Worm (Caenorhabditis elegans) whole organism, midembryonic: ENCODE results near the gene K07D4.9.

Experiments used
- T22C8.4 ChIP-seq: fragments of 200-800 bp; sonication (Bioruptor generic); IDR thresholded peaks from 2 replicates; pipeline ENCODE4 v1.3.6; 2022; ENCODE audit warnings: missing genetic modification characterization, missing compliant biosample characterization
- cog-1 ChIP-seq: sonication (generic microtip); optimal IDR thresholded peaks from 2 replicates; lab custom pipeline; 2016; ENCODE audit warnings: missing genetic modification characterization, missing compliant biosample characterization
- flt-1 ChIP-seq: fragments of 200-800 bp; sonication (Bioruptor generic); IDR thresholded peaks from 2 replicates; pipeline ENCODE4 v1.3.6; 2022; ENCODE audit warnings: missing genetic modification characterization, missing compliant biosample characterization
- klf-2 ChIP-seq: fragments of 200-800 bp; sonication (Bioruptor generic); conservative IDR thresholded peaks from 2 replicates; pipeline ENCODE4 v1.3.6; 2022; ENCODE audit warnings: missing genetic modification reagents, missing genetic modification characterization, missing compliant biosample characterization
- med-1 ChIP-seq: sonication (generic microtip); optimal IDR thresholded peaks from 2 replicates; lab custom pipeline; 2017; ENCODE audit warnings: missing genetic modification characterization, mild to moderate bottlenecking, missing compliant biosample characterization, antibody characterized with exemption, missing genetic modification reagents; ENCODE audit not compliant: insufficient read depth
- ref-1 ChIP-seq: fragments of 200-800 bp; sonication (Bioruptor generic); conservative IDR thresholded peaks from 2 replicates; pipeline ENCODE4 v1.3.6; 2022; ENCODE audit warnings: missing genetic modification reagents, missing genetic modification characterization, missing compliant biosample characterization
- tab-1 ChIP-seq: fragments of 200-800 bp; sonication (Bioruptor generic); IDR thresholded peaks from 2 replicates; pipeline ENCODE4 v1.3.6; 2022; ENCODE audit warnings: missing genetic modification characterization, missing compliant biosample characterization
- ztf-23 ChIP-seq: fragments of 200-800 bp; sonication (Bioruptor generic); IDR thresholded peaks from 2 replicates; pipeline ENCODE4 v1.3.6; 2022; ENCODE audit warnings: missing genetic modification reagents, missing genetic modification characterization, missing compliant biosample characterization
- ztf-29 ChIP-seq: fragments of 200-800 bp; sonication (Bioruptor generic); IDR thresholded peaks from 2 replicates; pipeline ENCODE4 v1.3.6; 2022; ENCODE audit warnings: missing genetic modification reagents, missing genetic modification characterization, missing compliant biosample characterization

K07D4.9 gene

DNA sequence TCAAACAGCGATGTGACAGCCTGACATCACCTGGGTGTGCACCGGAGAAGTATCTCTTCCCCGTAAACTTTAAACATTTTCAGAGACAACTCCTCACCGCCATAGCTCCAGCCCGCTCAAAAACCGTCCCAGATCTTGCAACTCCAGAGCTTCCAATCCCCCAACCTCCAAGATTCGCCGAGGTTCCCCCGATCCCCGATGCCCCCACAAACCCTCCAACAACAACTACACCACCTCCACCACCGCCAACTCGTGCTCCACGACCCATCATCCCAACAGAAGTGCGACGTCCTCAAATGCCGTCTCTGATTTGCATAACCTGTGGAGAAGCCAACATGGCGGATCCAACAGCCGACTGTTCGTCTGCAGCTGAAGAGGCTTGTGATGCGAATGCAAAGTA, 42.7 kb downstream of the K07D4.9 start:
- TF ChIP-seq klf-2 (GFP tag; lab: Robert Waterston, UW) (no peak), cog-1 (tag; lab: Kevin White, UChicago) (no peak), flt-1 (GFP tag; lab: Robert Waterston, UW) (no peak), med-1 (GFP tag; lab: Kevin White, UChicago) (no peak), ztf-23 (GFP tag; lab: Robert Waterston, UW) (no peak), T22C8.4 (no peak), tab-1 (GFP tag; lab: Robert Waterston, UW) (no peak), ztf-29 (GFP tag; lab: Robert Waterston, UW) (no peak), ref-1 (GFP tag; lab: Robert Waterston, UW) (no peak)

DNA sequence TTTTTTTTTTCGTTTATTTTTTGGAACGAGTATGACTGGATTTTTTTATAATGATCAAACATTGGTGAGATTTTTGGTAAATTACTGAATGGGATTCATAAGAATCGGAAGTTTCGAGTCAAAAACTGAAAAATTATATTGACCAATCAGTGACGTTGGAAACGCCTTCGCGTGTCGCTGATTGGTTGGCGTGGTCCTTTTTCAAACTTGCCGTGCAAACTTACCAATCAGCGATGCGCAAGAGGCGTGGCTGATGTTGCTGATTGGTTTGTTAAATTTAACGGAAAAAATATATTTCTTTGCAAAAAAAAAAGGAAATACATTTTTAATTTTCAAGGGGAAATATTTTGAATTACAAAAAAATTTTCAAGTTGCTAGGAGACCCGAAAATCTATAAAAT, 46.3 kb downstream of the K07D4.9 start:
- no peak for TF ChIP-seq klf-2 (GFP tag; lab: Robert Waterston, UW)
- TF ChIP-seq cog-1 (tag; lab: Kevin White, UChicago) = no peak
- no peak for TF ChIP-seq T22C8.4
- TF ChIP-seq ztf-23 (GFP tag; lab: Robert Waterston, UW) = no peak
- no peak for TF ChIP-seq ztf-29 (GFP tag; lab: Robert Waterston, UW)
- TF ChIP-seq tab-1 (GFP tag; lab: Robert Waterston, UW) = no peak
- no peak for TF ChIP-seq flt-1 (GFP tag; lab: Robert Waterston, UW)
- TF ChIP-seq med-1 (GFP tag; lab: Kevin White, UChicago) = no peak
- no peak for TF ChIP-seq ref-1 (GFP tag; lab: Robert Waterston, UW)
